Fruit fly (Drosophila melanogaster): ENCODE data around the gene Rtel1.

dm6 chrX:5723577-5723976 lies 24.0 kb upstream of the Rtel1 start:
- TF ChIP-seq brk (GFP tag; optimal IDR thresholded peaks at IDR 0.05) (no peak), Dif (GFP tag; optimal IDR thresholded peaks at IDR 0.05; ENCODE audit: partially characterized antibody) (no peak), OdsH (GFP tag; optimal IDR thresholded peaks at IDR 0.05) (no peak), Myc (optimal IDR thresholded peaks at IDR 0.05) (no peak), Hr78 (GFP tag; optimal IDR thresholded peaks at IDR 0.05) (no peak), br (GFP tag; optimal IDR thresholded peaks at IDR 0.05) (no peak), GATAd (GFP tag; optimal IDR thresholded peaks at IDR 0.05) (no peak), pan (optimal IDR thresholded peaks at IDR 0.05) (no peak), tai (GFP tag; optimal IDR thresholded peaks at IDR 0.05) (no peak), usp (GFP tag; optimal IDR thresholded peaks at IDR 0.05) (no peak), Sp1 (GFP tag; optimal IDR thresholded peaks at IDR 0.05) (no peak), Vsx2 (GFP tag; optimal IDR thresholded peaks at IDR 0.05; ENCODE audit: partially characterized antibody) (no peak)
